Worm (Caenorhabditis elegans) whole organism, L1 larva: Measurements from ENCODE around the gene K01A2.4.

Experiments
- ceh-82 ChIP-seq, 3 experiments: fragments of 150-350 bp in 1 of 3; sonication (generic microtip) in 2 of 3; optimal IDR thresholded peaks; 2 replicates each; lab custom pipeline; 2014 to 2017; ENCODE audit warnings: missing biosample characterization in 3 of 3, missing genetic modification characterization in 3 of 3
- fos-1 ChIP-seq: fragments of 150-350 bp; optimal IDR thresholded peaks from 2 replicates; lab custom pipeline; 2014; ENCODE audit warnings: missing biosample characterization, missing genetic modification characterization
- hlh-17 ChIP-seq: fragments of 200-800 bp; sonication (Bioruptor generic); optimal IDR thresholded peaks from 2 replicates; lab custom pipeline; 2018; ENCODE audit warnings: missing genetic modification characterization, mild to moderate bottlenecking, missing compliant biosample characterization, moderate library complexity, borderline replicate concordance
- unc-98 ChIP-seq: fragments of 200-800 bp; sonication (Bioruptor generic); IDR thresholded peaks from 2 replicates; pipeline ENCODE4 v1.3.6; 2022; ENCODE audit warnings: missing genetic modification characterization, missing compliant biosample characterization

- TF ChIP-seq hlh-17 (GFP tag; lab: Kevin White, UChicago) (no peak), fos-1 (tag; lab: Kevin White, UChicago) (no peak), unc-98 (GFP tag; lab: Robert Waterston, UW) (no peak), ceh-82 (tag; optimal IDR thresholded peaks at IDR 0.05; lab: Kevin White, UChicago) (no peak)
Measured at ce11 chrII:349749-350148, 42.5 kb downstream of the K01A2.4 start.
